Fruit fly (Drosophila melanogaster) whole organism, embryonic: Measurements from ENCODE around the gene MED19.
A peak's percentile ranks its signal among the peaks of the same experiment; 100 is the strongest.

Experiments
- ATbp ChIP-seq: fragments of 200-800 bp; sonication (Bioruptor generic); optimal IDR thresholded peaks from 2 replicates; lab custom pipeline; 2017; ENCODE audit warnings: missing biosample characterization, mild to moderate bottlenecking, missing genetic modification characterization, missing genetic modification reagents
- Asciz ChIP-seq: fragments of 200-800 bp; sonication (Bioruptor generic); optimal IDR thresholded peaks from 2 replicates; lab custom pipeline; 2017; ENCODE audit warnings: missing biosample characterization, mild to moderate bottlenecking, missing genetic modification characterization, missing genetic modification reagents
- CG12104 ChIP-seq: fragments of 200-800 bp; sonication (Bioruptor generic); optimal IDR thresholded peaks from 3 replicates; lab custom pipeline; 2016; ENCODE audit warnings: missing biosample characterization, missing genetic modification characterization
- CG13296 ChIP-seq: fragments of 200-800 bp; sonication (Bioruptor generic); optimal IDR thresholded peaks from 3 replicates; lab custom pipeline; 2018; ENCODE audit warnings: missing biosample characterization, mild to moderate bottlenecking, missing genetic modification characterization
- CG13894 ChIP-seq: fragments of 200-800 bp; sonication (Bioruptor generic); optimal IDR thresholded peaks from 3 replicates; lab custom pipeline; 2018; ENCODE audit warnings: missing biosample characterization, mild to moderate bottlenecking, missing genetic modification characterization, moderate library complexity
- CG15514 ChIP-seq: fragments of 200-800 bp; sonication (Bioruptor generic); optimal IDR thresholded peaks from 3 replicates; lab custom pipeline; 2017; ENCODE audit warnings: missing biosample characterization, missing genetic modification characterization, mild to moderate bottlenecking, moderate library complexity, missing genetic modification reagents
- CG17612 ChIP-seq: fragments of 200-800 bp; sonication (Bioruptor generic); IDR thresholded peaks from 2 replicates; pipeline ENCODE4 v1.3.6; 2022; ENCODE audit warnings: missing biosample characterization, missing genetic modification characterization
- CG18011 ChIP-seq: fragments of 200-800 bp; sonication (Bioruptor generic); optimal IDR thresholded peaks from 2 replicates; lab custom pipeline; 2017; ENCODE audit warnings: missing biosample characterization, missing genetic modification characterization, mild to moderate bottlenecking, moderate library complexity, missing genotype
- CG18262 ChIP-seq: fragments of 200-800 bp; optimal IDR thresholded peaks from 3 replicates; lab custom pipeline; 2019; ENCODE audit warnings: missing biosample characterization, mild to moderate bottlenecking, missing genetic modification characterization, moderate library complexity
- CG30020 ChIP-seq: fragments of 200-800 bp; optimal IDR thresholded peaks from 2 replicates; lab custom pipeline; 2019; ENCODE audit warnings: missing biosample characterization, mild to moderate bottlenecking, missing genetic modification characterization, moderate library complexity
- CG31224 ChIP-seq: fragments of 200-800 bp; sonication (Bioruptor generic); IDR thresholded peaks from 2 replicates; pipeline ENCODE4 v1.3.6; 2022; ENCODE audit warnings: missing biosample characterization, missing genetic modification characterization
- CG31388 ChIP-seq: fragments of 200-800 bp; sonication (Bioruptor generic); optimal IDR thresholded peaks from 2 replicates; lab custom pipeline; 2016; ENCODE audit warnings: missing biosample characterization, missing genetic modification characterization
- CG32772 ChIP-seq: fragments of 200-800 bp; sonication (Bioruptor generic); IDR thresholded peaks from 2 replicates; pipeline ENCODE4 v1.3.6; 2022; ENCODE audit warnings: missing biosample characterization, missing genetic modification characterization
- CG3407 ChIP-seq: fragments of 200-800 bp; sonication (Bioruptor generic); optimal IDR thresholded peaks from 2 replicates; lab custom pipeline; 2018; ENCODE audit warnings: missing biosample characterization, mild to moderate bottlenecking, missing genetic modification characterization
- CG43689 ChIP-seq: fragments of 200-800 bp; sonication (Bioruptor generic); IDR thresholded peaks from 2 replicates; pipeline ENCODE4 v1.3.6; 2022; ENCODE audit warnings: missing biosample characterization, missing genetic modification characterization
- CG4854 ChIP-seq: fragments of 200-800 bp; sonication (Bioruptor generic); optimal IDR thresholded peaks from 2 replicates; lab custom pipeline; 2016; ENCODE audit warnings: missing biosample characterization, missing genetic modification characterization, inconsistent platforms
- CG8765 ChIP-seq: fragments of 200-800 bp; sonication (Bioruptor generic); IDR thresholded peaks from 2 replicates; pipeline ENCODE4 v1.3.6; 2022; ENCODE audit warnings: missing biosample characterization, missing genetic modification characterization
- CkIIα-i1 ChIP-seq: fragments of 200-800 bp; sonication (Bioruptor generic); IDR thresholded peaks from 2 replicates; pipeline ENCODE4 v1.3.6; 2022; ENCODE audit warnings: missing biosample characterization, missing genetic modification characterization
- Drgx ChIP-seq: fragments of 200-800 bp; sonication (Bioruptor generic); IDR thresholded peaks from 2 replicates; pipeline ENCODE4 v1.3.6; 2022; ENCODE audit warnings: missing biosample characterization, missing genetic modification characterization
- Eip74EF ChIP-seq, 2 experiments: fragments of 200-800 bp in 1 of 2; fragments of >200 bp in 1 of 2; sonication (Bioruptor generic) in 1 of 2; optimal IDR thresholded peaks; 2 replicates each; lab custom pipeline; 2017 to 2019; ENCODE audit warnings: missing biosample characterization in 2 of 2, missing genetic modification characterization in 2 of 2, mild to moderate bottlenecking in 1 of 2, moderate library complexity in 1 of 2
- HHEX ChIP-seq: fragments of 200-800 bp; sonication (Bioruptor generic); optimal IDR thresholded peaks from 3 replicates; lab custom pipeline; 2017; ENCODE audit warnings: missing biosample characterization, mild to moderate bottlenecking, missing genetic modification characterization, missing genetic modification reagents
- HLH54F ChIP-seq: fragments of 200-800 bp; sonication (Bioruptor generic); optimal IDR thresholded peaks from 3 replicates; lab custom pipeline; 2016; ENCODE audit warnings: missing biosample characterization, missing genetic modification characterization
- Hr51 ChIP-seq, 2 experiments: fragments of 200-800 bp; sonication (Bioruptor generic); optimal IDR thresholded peaks; 2 replicates in 1 of 2; 3 replicates in 1 of 2; lab custom pipeline; 2016 to 2018; ENCODE audit warnings: missing biosample characterization in 2 of 2, missing genetic modification characterization in 2 of 2, mild to moderate bottlenecking in 1 of 2, moderate library complexity in 1 of 2
- Kr ChIP-seq: fragments of 200-800 bp; sonication (Bioruptor generic); optimal IDR thresholded peaks from 2 replicates; lab custom pipeline; 2017; ENCODE audit warnings: missing biosample characterization, mild to moderate bottlenecking, missing genetic modification characterization
- Myb ChIP-seq: fragments of 200-800 bp; sonication (Bioruptor generic); optimal IDR thresholded peaks from 2 replicates; lab custom pipeline; 2016; ENCODE audit warnings: missing biosample characterization, missing genetic modification characterization
- PHDP ChIP-seq: fragments of 200-800 bp; sonication (Bioruptor generic); optimal IDR thresholded peaks from 3 replicates; lab custom pipeline; 2018; ENCODE audit warnings: missing biosample characterization, mild to moderate bottlenecking, missing genetic modification characterization, moderate library complexity
- Pdp1 ChIP-seq, 2 experiments: fragments of 200-800 bp; sonication (Bioruptor generic); optimal IDR thresholded peaks; 3 replicates each; lab custom pipeline; 2016; ENCODE audit warnings: missing biosample characterization in 2 of 2, missing genetic modification characterization in 2 of 2, mild to moderate bottlenecking in 1 of 2, moderate library complexity in 1 of 2
- Scr ChIP-seq: fragments of 200-800 bp; sonication (Bioruptor generic); IDR thresholded peaks from 2 replicates; pipeline ENCODE4 v1.3.6; 2022; ENCODE audit warnings: missing biosample characterization, missing genetic modification characterization; ENCODE audit not compliant: partially characterized antibody
- Side ChIP-seq: fragments of 200-800 bp; sonication (Bioruptor generic); optimal IDR thresholded peaks from 2 replicates; lab custom pipeline; 2016; ENCODE audit warnings: missing biosample characterization, missing genetic modification characterization
- Six4 ChIP-seq: fragments of 200-800 bp; sonication (Bioruptor generic); optimal IDR thresholded peaks from 2 replicates; lab custom pipeline; 2016; ENCODE audit warnings: missing biosample characterization, missing genetic modification characterization
- Taf1 ChIP-seq: fragments of 200-800 bp; sonication (Bioruptor generic); IDR thresholded peaks from 2 replicates; pipeline ENCODE4 v1.3.6; 2022; ENCODE audit warnings: missing biosample characterization, missing genetic modification characterization
- YL-1 ChIP-seq: fragments of 200-800 bp; sonication (Bioruptor generic); optimal IDR thresholded peaks from 3 replicates; lab custom pipeline; 2017; ENCODE audit warnings: missing biosample characterization, mild to moderate bottlenecking, missing genetic modification characterization
- ara ChIP-seq: fragments of 200-800 bp; sonication (Bioruptor generic); IDR thresholded peaks from 2 replicates; pipeline ENCODE4 v1.3.6; 2022; ENCODE audit warnings: missing biosample characterization, missing genetic modification characterization
- bbx ChIP-seq: fragments of 200-800 bp; sonication (Bioruptor generic); IDR thresholded peaks from 2 replicates; pipeline ENCODE4 v1.3.6; 2022; ENCODE audit warnings: missing biosample characterization, missing genetic modification characterization; ENCODE audit not compliant: partially characterized antibody
- dati ChIP-seq: fragments of 200-800 bp; sonication (Bioruptor generic); IDR thresholded peaks from 2 replicates; pipeline ENCODE4 v1.3.6; 2022; ENCODE audit warnings: missing biosample characterization, missing genetic modification characterization
- dimm ChIP-seq: fragments of 200-800 bp; sonication (Bioruptor generic); IDR thresholded peaks from 2 replicates; pipeline ENCODE4 v1.3.6; 2022; ENCODE audit warnings: missing biosample characterization, missing genetic modification characterization
- fd96Cb ChIP-seq: fragments of 200-800 bp; sonication (Bioruptor generic); optimal IDR thresholded peaks from 2 replicates; lab custom pipeline; 2018; ENCODE audit warnings: missing biosample characterization, mild to moderate bottlenecking, missing genetic modification characterization, moderate library complexity
- fu2 ChIP-seq: fragments of 200-800 bp; sonication (Bioruptor generic); optimal IDR thresholded peaks from 2 replicates; lab custom pipeline; 2016; ENCODE audit warnings: missing biosample characterization, missing genetic modification characterization
- gcm2 ChIP-seq: fragments of 200-800 bp; sonication (Bioruptor generic); optimal IDR thresholded peaks from 2 replicates; lab custom pipeline; 2016; ENCODE audit warnings: missing biosample characterization, missing genetic modification characterization
- ken ChIP-seq: fragments of 200-800 bp; sonication (Bioruptor generic); IDR thresholded peaks from 3 replicates; pipeline ENCODE4 v1.3.6; 2022; ENCODE audit warnings: missing biosample characterization, missing genetic modification characterization
- knrl ChIP-seq: fragments of 200-800 bp; sonication (Bioruptor generic); IDR thresholded peaks from 3 replicates; pipeline ENCODE4 v1.3.6; 2022; ENCODE audit warnings: missing biosample characterization, missing genetic modification characterization; ENCODE audit not compliant: partially characterized antibody
- oc ChIP-seq: fragments of 200-800 bp; sonication (Bioruptor generic); optimal IDR thresholded peaks from 2 replicates; lab custom pipeline; 2018; ENCODE audit warnings: missing biosample characterization, mild to moderate bottlenecking, missing genetic modification characterization, moderate library complexity
- pita ChIP-seq: fragments of 200-800 bp; sonication (Bioruptor generic); optimal IDR thresholded peaks from 2 replicates; lab custom pipeline; 2017; ENCODE audit warnings: missing biosample characterization, mild to moderate bottlenecking, missing genetic modification characterization
- run ChIP-seq: fragments of 200-800 bp; sonication (Bioruptor generic); optimal IDR thresholded peaks from 3 replicates; lab custom pipeline; 2018; ENCODE audit warnings: missing biosample characterization, mild to moderate bottlenecking, missing genetic modification characterization
- sc ChIP-seq, 3 experiments: fragments of >200 bp in 2 of 3; fragments of 200-800 bp in 1 of 3; sonication (Bioruptor generic) in 1 of 3; optimal IDR thresholded peaks; 2 replicates in 2 of 3; 3 replicates in 1 of 3; lab custom pipeline; 2017; ENCODE audit warnings: mild to moderate bottlenecking in 1 of 3, missing biosample characterization in 1 of 3, missing genetic modification characterization in 1 of 3, missing genetic modification reagents in 1 of 3
- slbo ChIP-seq: fragments of 200-800 bp; sonication (Bioruptor generic); IDR thresholded peaks from 2 replicates; pipeline ENCODE4 v1.3.6; 2022; ENCODE audit warnings: missing biosample characterization, missing genetic modification characterization
- tgo ChIP-seq: fragments of 200-800 bp; sonication (Bioruptor generic); IDR thresholded peaks from 3 replicates; pipeline ENCODE4 v1.3.6; 2022; ENCODE audit warnings: missing biosample characterization, missing genetic modification characterization
- tio ChIP-seq: fragments of 200-800 bp; sonication (Bioruptor generic); optimal IDR thresholded peaks from 2 replicates; lab custom pipeline; 2017; ENCODE audit warnings: missing biosample characterization, missing genetic modification characterization, inconsistent platforms
- wor ChIP-seq: fragments of 200-800 bp; sonication (Bioruptor generic); IDR thresholded peaks from 2 replicates; pipeline ENCODE4 v1.3.6; 2022; ENCODE audit warnings: missing biosample characterization, missing genetic modification characterization
- zen ChIP-seq: fragments of 200-800 bp; sonication (Bioruptor generic); optimal IDR thresholded peaks from 3 replicates; lab custom pipeline; 2018; ENCODE audit warnings: missing biosample characterization, mild to moderate bottlenecking, missing genetic modification characterization, moderate library complexity

The MED19 gene

dm6 chr3L:17895815-17896275 is 49.5 kb upstream of the MED19 start, which contains the start of gene Tsp74F:
Gene Tsp74F (minus strand): TSS chr3L:17895862.
- TF ChIP-seq CG31388 (GFP tag; lab: Kevin White, UChicago): no peak
- 0 out of 2 replicates have a peak, but pooled peaks have one; percentile 24 for TF ChIP-seq Drgx
- TF ChIP-seq tio (GFP tag; lab: Kevin White, UChicago): no peak
- TF ChIP-seq Taf1: no peak
- TF ChIP-seq tgo: no peak; the same call in 2 of the 3 replicates
- TF ChIP-seq CG4854 (GFP tag; lab: Kevin White, UChicago): no peak
- no peak for TF ChIP-seq CG15514
- TF ChIP-seq gcm2 (GFP tag; lab: Kevin White, UChicago): no peak
- no peak for TF ChIP-seq Side (GFP tag; lab: Kevin White, UChicago)
- no peak for TF ChIP-seq CG12104 (GFP tag; lab: Kevin White, UChicago)
- no peak for TF ChIP-seq Six4 (GFP tag; lab: Kevin White, UChicago)
- TF ChIP-seq CG31224 (GFP tag; lab: Robert Waterston, UW): no peak
- no peak for TF ChIP-seq wor (GFP tag; lab: Robert Waterston, UW)
- TF ChIP-seq HLH54F (GFP tag; lab: Kevin White, UChicago): no peak
- TF ChIP-seq dimm (GFP tag; lab: Robert Waterston, UW): no peak
- no peak for TF ChIP-seq Myb (GFP tag; lab: Kevin White, UChicago)
- TF ChIP-seq run: peak; percentile 75
- no peak for TF ChIP-seq ara
- no peak for TF ChIP-seq Kr (GFP tag; lab: Kevin White, UChicago)
- no peak for TF ChIP-seq CG8765
- TF ChIP-seq CG13296: peak; percentile 30
- TF ChIP-seq CG17612 (GFP tag; lab: Robert Waterston, UW): no peak
- TF ChIP-seq oc: peak; percentile 61
- TF ChIP-seq fd96Cb (tag; lab: Kevin White, UChicago): no peak
- TF ChIP-seq Scr (GFP tag; lab: Robert Waterston, UW): no peak
- TF ChIP-seq zen (tag; lab: Kevin White, UChicago): no peak
- TF ChIP-seq CG3407 (GFP tag; lab: Kevin White, UChicago): no peak
- no peak for TF ChIP-seq CG30020 (tag; lab: Kevin White, UChicago)
- TF ChIP-seq CG13894 (tag; lab: Kevin White, UChicago): peak; percentile 17
- TF ChIP-seq sc (optimal IDR thresholded peaks at IDR 0.05; lab: Kevin White, UChicago): no peak
- TF ChIP-seq sc (GFP tag; optimal IDR thresholded peaks at IDR 0.05; lab: Kevin White, UChicago): no peak
- TF ChIP-seq HHEX: peak; percentile 28
- TF ChIP-seq CG18011 (GFP tag; lab: Kevin White, UChicago): no peak
- no peak for TF ChIP-seq CkIIα-i1
- no peak for TF ChIP-seq CG43689
- no peak for TF ChIP-seq CG32772 (GFP tag; lab: Robert Waterston, UW)
- TF ChIP-seq ATbp (GFP tag; lab: Kevin White, UChicago): peak; percentile 31
- TF ChIP-seq Hr51 (GFP tag; optimal IDR thresholded peaks at IDR 0.05; lab: Kevin White, UChicago): no peak
- TF ChIP-seq pita (GFP tag; lab: Kevin White, UChicago): no peak
- TF ChIP-seq CG18262 (tag; lab: Kevin White, UChicago): no peak
- no peak for TF ChIP-seq dati (GFP tag; lab: Robert Waterston, UW)
- peak in 1 of 2 experiments; percentile 34 for TF ChIP-seq Eip74EF (GFP tag; optimal IDR thresholded peaks at IDR 0.05; lab: Kevin White, UChicago)
- no peak for TF ChIP-seq knrl
- TF ChIP-seq ken (GFP tag; lab: Robert Waterston, UW): no peak
- no peak for TF ChIP-seq YL-1
- no peak for TF ChIP-seq Pdp1 (GFP tag; optimal IDR thresholded peaks at IDR 0.05; lab: Kevin White, UChicago)
- no peak for TF ChIP-seq bbx (GFP tag; lab: Robert Waterston, UW)
- peak; percentile 60 for TF ChIP-seq Asciz (GFP tag; lab: Kevin White, UChicago)
- peak; percentile 40 for TF ChIP-seq PHDP (tag; lab: Kevin White, UChicago)
- TF ChIP-seq fu2 (GFP tag; lab: Kevin White, UChicago): no peak
- TF ChIP-seq slbo: no peak
